Worm (Caenorhabditis elegans): ENCODE measurements around the gene F43C11.7.

- TF ChIP-seq nhr-12 (tag; optimal IDR thresholded peaks at IDR 0.05) = no peak
- TF ChIP-seq unc-39 (tag; optimal IDR thresholded peaks at IDR 0.05) = no peak
- no peak for TF ChIP-seq unc-62 (GFP tag; optimal IDR thresholded peaks at IDR 0.05)
- no peak for TF ChIP-seq snpc-4 (tag; optimal IDR thresholded peaks at IDR 0.05)
- TF ChIP-seq blmp-1 (tag; optimal IDR thresholded peaks at IDR 0.05) = no peak
- no peak for TF ChIP-seq lin-13 (tag; optimal IDR thresholded peaks at IDR 0.05)
- TF ChIP-seq nhr-28 (tag; optimal IDR thresholded peaks at IDR 0.05) = no peak
- TF ChIP-seq nhr-237 (tag; optimal IDR thresholded peaks at IDR 0.05) = no peak
- no peak for TF ChIP-seq drap-1 (GFP tag; optimal IDR thresholded peaks at IDR 0.05)
- no peak for TF ChIP-seq mep-1 (tag; optimal IDR thresholded peaks at IDR 0.05)
- no peak for TF ChIP-seq nhr-2 (tag; optimal IDR thresholded peaks at IDR 0.05)
- no peak for TF ChIP-seq lin-32 (GFP tag; optimal IDR thresholded peaks at IDR 0.05)
- TF ChIP-seq pha-4 (tag; optimal IDR thresholded peaks at IDR 0.05) = no peak
- TF ChIP-seq ceh-39 (tag; optimal IDR thresholded peaks at IDR 0.05) = no peak
Measured at ce11 chrII:2320097-2320496, 15.6 kb upstream of the F43C11.7 start, which contains the start of gene ZK1240.3.
